Fruit fly (Drosophila melanogaster) whole organism, prepupa: Measurements from ENCODE around the gene CG11369.

Source experiments
- Blimp-1 ChIP-seq: fragments of 200-800 bp; sonication (Bioruptor generic); optimal IDR thresholded peaks from 3 replicates; lab custom pipeline; 2017; ENCODE audit warnings: missing biosample characterization, missing genetic modification characterization, mild to moderate bottlenecking, moderate library complexity, missing genetic modification reagents
- CG10669 ChIP-seq: fragments of 200-800 bp; sonication (Bioruptor generic); optimal IDR thresholded peaks from 3 replicates; lab custom pipeline; 2018; ENCODE audit warnings: missing biosample characterization, mild to moderate bottlenecking, missing genetic modification characterization, moderate library complexity
- CG32006 ChIP-seq: fragments of 200-800 bp; sonication (Bioruptor generic); optimal IDR thresholded peaks from 3 replicates; lab custom pipeline; 2017; ENCODE audit warnings: missing biosample characterization, mild to moderate bottlenecking, missing genetic modification characterization
- CG34406 ChIP-seq: fragments of 200-800 bp; sonication (Bioruptor generic); optimal IDR thresholded peaks from 3 replicates; lab custom pipeline; 2016; ENCODE audit warnings: missing biosample characterization, missing genetic modification characterization
- CG6854 ChIP-seq: fragments of 200-800 bp; sonication (Bioruptor generic); optimal IDR thresholded peaks from 2 replicates; lab custom pipeline; 2017; ENCODE audit warnings: missing biosample characterization, mild to moderate bottlenecking, missing genetic modification characterization
- Ets21C ChIP-seq: fragments of 200-800 bp; sonication (Bioruptor generic); optimal IDR thresholded peaks from 3 replicates; lab custom pipeline; 2016; ENCODE audit warnings: missing biosample characterization, missing genetic modification characterization
- OdsH ChIP-seq: fragments of 200-800 bp; sonication (Bioruptor generic); optimal IDR thresholded peaks from 3 replicates; lab custom pipeline; 2016; ENCODE audit warnings: missing biosample characterization, missing genetic modification characterization
- Sox102F ChIP-seq: fragments of 200-800 bp; sonication (Bioruptor generic); optimal IDR thresholded peaks from 2 replicates; lab custom pipeline; 2016; ENCODE audit warnings: missing biosample characterization, mild to moderate bottlenecking, missing genetic modification characterization
- Sox14 ChIP-seq: fragments of 200-800 bp; sonication (Bioruptor generic); optimal IDR thresholded peaks from 3 replicates; lab custom pipeline; 2016; ENCODE audit warnings: missing biosample characterization, missing genetic modification characterization

DNA sequence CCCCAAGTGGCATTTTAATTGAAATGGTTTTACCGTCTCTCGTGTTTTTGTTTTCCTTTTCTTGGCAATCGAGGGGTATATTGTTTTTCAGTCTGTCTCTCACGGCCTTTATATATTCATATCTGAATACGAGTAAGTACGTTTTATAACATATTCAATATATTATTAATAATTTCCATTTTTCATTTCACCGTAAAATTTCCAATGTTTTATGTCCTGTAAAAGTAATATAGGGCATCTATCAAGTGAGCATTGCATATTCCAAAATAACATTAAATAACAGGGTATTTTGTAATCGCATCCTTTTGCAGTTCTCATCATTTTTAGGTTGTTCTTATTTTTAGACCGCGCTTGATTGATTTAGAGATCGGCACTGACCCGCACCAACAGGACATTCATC lies 4.4 kb upstream of the CG11369 start:
- TF ChIP-seq Blimp-1 (GFP tag; lab: Kevin White, UChicago), result no peak
- no peak for TF ChIP-seq OdsH (GFP tag; lab: Kevin White, UChicago)
- no peak for TF ChIP-seq CG10669
- no peak for TF ChIP-seq CG6854
- TF ChIP-seq Sox14 (GFP tag; lab: Kevin White, UChicago), result no peak
- TF ChIP-seq Sox102F (GFP tag; lab: Kevin White, UChicago), result no peak
- TF ChIP-seq CG34406, result no peak
- TF ChIP-seq Ets21C (GFP tag; lab: Kevin White, UChicago), result no peak
- TF ChIP-seq CG32006, result no peak
